Worm (Caenorhabditis elegans) whole organism, L4 larva: ENCODE measurements around the gene T27D12.1.

Experiments used
- aly-2 ChIP-seq: sonication (generic microtip); optimal IDR thresholded peaks from 2 replicates; lab custom pipeline; 2018; ENCODE audit warnings: missing biosample characterization, missing genetic modification characterization
- ama-1 ChIP-seq: fragments of 150-350 bp; optimal IDR thresholded peaks from 2 replicates; lab custom pipeline; 2014; ENCODE audit warnings: inconsistent platforms, mixed read lengths
- daf-12 ChIP-seq: fragments of 150-350 bp; optimal IDR thresholded peaks from 2 replicates; lab custom pipeline; 2014; ENCODE audit warnings: missing biosample characterization, missing genetic modification reagents, missing genetic modification characterization
- lin-39 ChIP-seq: fragments of 150-350 bp; optimal IDR thresholded peaks from 2 replicates; lab custom pipeline; 2014; ENCODE audit warnings: missing biosample characterization, missing genetic modification reagents, missing genetic modification characterization
- lir-3 ChIP-seq: sonication (generic microtip); optimal IDR thresholded peaks from 2 replicates; lab custom pipeline; 2016; ENCODE audit warnings: mild to moderate bottlenecking, missing genetic modification characterization, missing compliant biosample characterization
- nhr-237 ChIP-seq: sonication (generic microtip); optimal IDR thresholded peaks from 2 replicates; lab custom pipeline; 2017; ENCODE audit warnings: missing biosample characterization, missing genetic modification characterization
- nhr-25 ChIP-seq: sonication (generic microtip); optimal IDR thresholded peaks from 2 replicates; lab custom pipeline; 2017; ENCODE audit warnings: missing genetic modification characterization, mild to moderate bottlenecking, missing compliant biosample characterization, antibody characterized with exemption, moderate library complexity, borderline replicate concordance; ENCODE audit not compliant: insufficient read depth
- nhr-77 ChIP-seq: fragments of 150-350 bp; optimal IDR thresholded peaks from 2 replicates; lab custom pipeline; 2014; ENCODE audit warnings: missing biosample characterization, missing genetic modification characterization
- zag-1 ChIP-seq: fragments of 150-350 bp; optimal IDR thresholded peaks from 2 replicates; lab custom pipeline; 2014; ENCODE audit warnings: missing biosample characterization, missing genetic modification characterization

DNA sequence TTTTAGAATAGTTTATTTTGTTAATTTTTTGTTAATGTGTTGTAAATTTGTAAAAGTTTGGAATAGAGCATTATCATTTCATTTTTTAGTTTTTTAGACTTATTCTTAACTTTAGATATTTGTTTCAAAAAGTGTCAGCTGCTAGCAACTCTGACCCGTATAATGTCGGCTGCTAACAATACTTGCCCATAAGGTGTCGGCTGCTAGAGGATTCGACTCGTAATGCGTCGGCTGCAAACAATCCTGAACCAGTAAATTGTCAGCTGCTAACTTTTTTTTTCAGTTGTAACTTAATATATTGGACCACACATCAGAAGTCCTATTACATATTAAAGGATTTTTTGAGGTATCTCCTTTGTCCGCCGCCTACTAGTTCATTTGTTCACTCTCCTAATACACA, 349 bp downstream of the T27D12.1 start:
- no peak for TF ChIP-seq lir-3 (tag; lab: Kevin White, UChicago)
- no peak for TF ChIP-seq lin-39 (tag; lab: Kevin White, UChicago)
- TF ChIP-seq daf-12, result no peak
- no peak for TF ChIP-seq ama-1 (lab: Kevin White, UChicago)
- no peak for TF ChIP-seq nhr-237 (tag; lab: Kevin White, UChicago)
- no peak for TF ChIP-seq nhr-25 (tag; lab: Kevin White, UChicago)
- no peak for TF ChIP-seq zag-1 (tag; lab: Kevin White, UChicago)
- no peak for TF ChIP-seq nhr-77
- no peak for TF ChIP-seq aly-2
